Fruit fly (Drosophila melanogaster) S2 (cell line): Measurements from ENCODE around the gene AdamTS-A.
A peak's percentile ranks its signal among the peaks of the same experiment; 100 is the strongest.

Experiments
- CG8478 ChIP-seq: fragments of >200 bp; optimal IDR thresholded peaks from 2 replicates; lab custom pipeline; 2018
- CTCF ChIP-seq, 2 experiments: fragments of >200 bp; optimal IDR thresholded peaks; 2 replicates each; lab custom pipeline; 2018

DNA sequence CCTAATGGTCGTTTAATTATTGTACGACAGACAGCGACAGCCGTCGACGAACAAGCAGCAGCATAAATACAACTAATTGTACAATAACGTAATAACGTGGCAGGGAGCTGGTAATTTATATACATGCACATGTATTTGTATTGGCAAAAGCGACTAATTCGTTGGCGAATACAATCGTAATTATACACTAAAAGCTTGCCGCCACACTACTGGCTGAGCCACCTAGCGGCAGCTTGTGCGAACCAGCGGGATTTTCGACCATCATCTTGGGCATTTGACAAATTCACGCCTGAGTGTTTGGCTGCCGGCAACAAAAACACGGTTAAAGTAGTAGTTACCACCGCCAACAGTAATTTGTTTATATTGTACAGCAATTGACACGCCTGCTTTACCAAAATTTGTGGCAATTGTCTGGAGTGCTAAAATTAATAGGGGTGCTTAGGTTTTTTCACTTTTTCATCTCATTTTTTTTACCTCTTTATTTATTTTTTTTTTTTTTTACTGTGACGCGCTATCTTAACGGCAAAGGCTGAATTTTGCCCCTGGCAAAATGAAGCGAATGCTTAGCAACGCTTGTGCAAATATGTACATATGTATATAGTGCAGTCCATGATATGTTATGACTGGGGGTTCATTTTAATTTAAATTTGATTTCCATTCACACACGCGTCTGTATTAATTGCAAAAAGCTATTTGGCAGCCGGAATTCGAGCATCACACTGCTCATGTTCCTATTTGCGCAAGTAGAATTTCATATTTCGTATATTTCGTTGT is 7.8 kb downstream of the AdamTS-A start:
- TF ChIP-seq CG8478: no peak
- peak; percentile 45 to 63 for TF ChIP-seq CTCF (optimal IDR thresholded peaks at IDR 0.05; lab: Kevin White, UChicago)
